Worm (Caenorhabditis elegans) whole organism, L4 larva: Measurements from ENCODE around the gene Y41C4A.7.

ENCODE experiments used
- R02D3.7 ChIP-seq: fragments of 150-350 bp; sonication (generic microtip); optimal IDR thresholded peaks from 3 replicates; lab custom pipeline; 2014; ENCODE audit warnings: missing biosample characterization, missing genetic modification characterization
- ceh-20 ChIP-seq: fragments of 200-800 bp; sonication (Bioruptor generic); IDR thresholded peaks from 2 replicates; pipeline ENCODE4 v1.3.6; 2022; ENCODE audit warnings: missing genetic modification reagents, missing genetic modification characterization, missing compliant biosample characterization
- lim-7 ChIP-seq: fragments of 200-800 bp; sonication (Bioruptor generic); IDR thresholded peaks from 2 replicates; pipeline ENCODE4 v1.3.6; 2022; ENCODE audit warnings: missing genetic modification characterization, missing compliant biosample characterization
- lin-15B ChIP-seq: fragments of 150-350 bp; sonication (generic microtip); optimal IDR thresholded peaks from 3 replicates; lab custom pipeline; 2014; ENCODE audit warnings: missing biosample characterization, missing genetic modification characterization
- lin-29 ChIP-seq: fragments of 200-800 bp; sonication (Bioruptor generic); IDR thresholded peaks from 2 replicates; pipeline ENCODE4 v1.3.6; 2022; ENCODE audit warnings: missing genetic modification reagents, missing genetic modification characterization, missing compliant biosample characterization
- mdl-1 ChIP-seq, 2 experiments: fragments of 150-350 bp in 1 of 2; sonication (generic microtip) in 1 of 2; optimal IDR thresholded peaks; 2 replicates each; lab custom pipeline; 2014 to 2017; ENCODE audit warnings: missing biosample characterization in 2 of 2, missing genetic modification characterization in 2 of 2
- nhr-6 ChIP-seq: fragments of 150-350 bp; optimal IDR thresholded peaks from 2 replicates; lab custom pipeline; 2014; ENCODE audit warnings: missing biosample characterization, missing genetic modification characterization

- TF ChIP-seq mdl-1 (tag; optimal IDR thresholded peaks at IDR 0.05; lab: Kevin White, UChicago) (no peak), R02D3.7 (no peak), nhr-6 (tag; lab: Kevin White, UChicago) (no peak), lim-7 (GFP tag; lab: Robert Waterston, UW) (no peak), ceh-20 (GFP tag; lab: Robert Waterston, UW) (no peak), lin-15B (tag; lab: Kevin White, UChicago) (no peak), lin-29 (GFP tag; lab: Robert Waterston, UW) (no peak)
Observed at ce11 chrIII:11689887-11690286, 8.8 kb upstream of the Y41C4A.7 start.
